Fruit fly (Drosophila melanogaster): ENCODE results near the gene prt.

DNA sequence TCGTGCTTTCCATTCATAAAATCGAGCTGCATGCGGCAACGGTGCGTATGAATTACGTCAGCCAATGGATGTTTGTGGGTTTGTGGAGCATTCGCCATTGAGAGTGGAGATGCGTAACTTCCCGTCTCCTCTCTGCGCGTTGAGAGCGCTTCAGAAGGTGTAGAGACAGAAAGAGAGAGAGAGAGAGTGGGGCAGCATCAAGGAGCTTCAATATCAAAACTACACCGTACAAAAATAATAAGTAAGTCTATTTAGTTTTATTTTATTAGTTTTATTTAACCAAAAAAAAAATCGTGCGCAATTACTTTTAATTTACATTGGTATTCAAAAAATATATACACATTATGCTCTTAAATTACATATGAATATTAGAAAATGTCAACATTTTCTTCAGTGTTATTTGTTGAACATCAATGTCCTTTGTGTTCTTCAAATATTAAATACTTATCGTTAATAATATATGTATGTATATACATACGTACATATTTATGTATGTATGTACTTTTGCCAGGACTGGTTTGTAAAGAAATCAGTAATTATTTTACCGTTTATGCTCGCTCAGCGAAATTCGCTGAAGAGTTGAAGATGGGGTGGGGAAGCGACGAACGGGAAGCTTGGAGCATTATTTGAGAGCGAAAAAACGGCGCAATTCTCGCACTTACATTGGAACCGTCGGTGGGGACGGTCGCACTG lies 24.0 kb upstream of the prt start, which contains the start of gene CG10365:
- TF ChIP-seq CG8478 (optimal IDR thresholded peaks at IDR 0.05) (no peak), Dll (optimal IDR thresholded peaks at IDR 0.05) (no peak), pan (optimal IDR thresholded peaks at IDR 0.05) (no peak)

Data from whole organism.